Fruit fly (Drosophila melanogaster) whole organism, embryonic: ENCODE results near the gene CG7582.

Source experiments
- Ada2b ChIP-seq: fragments of 200-800 bp; sonication (Bioruptor generic); IDR thresholded peaks from 2 replicates; pipeline ENCODE4 v1.3.6; 2022; ENCODE audit warnings: missing biosample characterization, missing genetic modification characterization
- Aef1 ChIP-seq: fragments of 200-800 bp; sonication (Bioruptor generic); IDR thresholded peaks from 3 replicates; pipeline ENCODE4 v1.3.6; 2022; ENCODE audit warnings: missing biosample characterization, missing genetic modification characterization
- CG10431 ChIP-seq: fragments of 200-800 bp; sonication (Bioruptor generic); optimal IDR thresholded peaks from 3 replicates; lab custom pipeline; 2018; ENCODE audit warnings: missing biosample characterization, mild to moderate bottlenecking, missing genetic modification characterization
- CG10543 ChIP-seq: fragments of 200-800 bp; sonication (Bioruptor generic); optimal IDR thresholded peaks from 3 replicates; lab custom pipeline; 2017; ENCODE audit warnings: missing biosample characterization, mild to moderate bottlenecking, missing genetic modification characterization, moderate library complexity
- CG11723 ChIP-seq: fragments of 200-800 bp; sonication (Bioruptor generic); optimal IDR thresholded peaks from 2 replicates; lab custom pipeline; 2017; ENCODE audit warnings: missing biosample characterization, mild to moderate bottlenecking, missing genetic modification characterization
- CG12104 ChIP-seq: fragments of 200-800 bp; sonication (Bioruptor generic); optimal IDR thresholded peaks from 3 replicates; lab custom pipeline; 2016; ENCODE audit warnings: missing biosample characterization, missing genetic modification characterization
- CG12659 ChIP-seq: fragments of 200-800 bp; sonication (Bioruptor generic); optimal IDR thresholded peaks from 3 replicates; lab custom pipeline; 2017; ENCODE audit warnings: mild to moderate bottlenecking, missing biosample characterization, missing genetic modification reagents, missing genetic modification characterization
- CG13894 ChIP-seq: fragments of 200-800 bp; sonication (Bioruptor generic); optimal IDR thresholded peaks from 3 replicates; lab custom pipeline; 2018; ENCODE audit warnings: missing biosample characterization, mild to moderate bottlenecking, missing genetic modification characterization, moderate library complexity
- CG14441 ChIP-seq: fragments of 200-800 bp; sonication (Bioruptor generic); IDR thresholded peaks from 2 replicates; pipeline ENCODE4 v1.3.6; 2022; ENCODE audit warnings: missing biosample characterization, missing genetic modification characterization
- CG15479 ChIP-seq: fragments of 200-800 bp; sonication (Bioruptor generic); optimal IDR thresholded peaks from 3 replicates; lab custom pipeline; 2019; ENCODE audit warnings: missing biosample characterization, mild to moderate bottlenecking, missing genetic modification characterization, moderate library complexity
- CG15696 ChIP-seq: fragments of 200-800 bp; sonication (Bioruptor generic); optimal IDR thresholded peaks from 2 replicates; lab custom pipeline; 2019; ENCODE audit warnings: missing biosample characterization, mild to moderate bottlenecking, missing genetic modification characterization, moderate library complexity
- CG1832 ChIP-seq: fragments of 200-800 bp; sonication (Bioruptor generic); optimal IDR thresholded peaks from 2 replicates; lab custom pipeline; 2017; ENCODE audit warnings: missing biosample characterization, mild to moderate bottlenecking, missing genetic modification characterization, inconsistent platforms
- CG34224 ChIP-seq: fragments of 200-800 bp; sonication (Bioruptor generic); IDR thresholded peaks from 3 replicates; pipeline ENCODE4 v1.3.6; 2022; ENCODE audit warnings: missing biosample characterization, missing genetic modification characterization; ENCODE audit not compliant: partially characterized antibody
- CG7372 ChIP-seq: fragments of 200-800 bp; sonication (Bioruptor generic); IDR thresholded peaks from 2 replicates; pipeline ENCODE4 v1.3.6; 2022; ENCODE audit warnings: missing biosample characterization, missing genetic modification characterization
- Deaf1 ChIP-seq: fragments of 200-800 bp; optimal IDR thresholded peaks from 3 replicates; lab custom pipeline; 2019; ENCODE audit warnings: missing biosample characterization, mild to moderate bottlenecking, missing genetic modification characterization, moderate library complexity
- Ets97D ChIP-seq: fragments of 200-800 bp; sonication (Bioruptor generic); optimal IDR thresholded peaks from 3 replicates; lab custom pipeline; 2016; ENCODE audit warnings: missing biosample characterization, missing genetic modification characterization
- HmgD ChIP-seq: fragments of 200-800 bp; sonication (Bioruptor generic); optimal IDR thresholded peaks from 3 replicates; lab custom pipeline; 2016; ENCODE audit warnings: missing biosample characterization, missing genetic modification characterization
- Jarid2 ChIP-seq: fragments of 200-800 bp; sonication (Bioruptor generic); optimal IDR thresholded peaks from 3 replicates; lab custom pipeline; 2017; ENCODE audit warnings: mild to moderate bottlenecking, missing biosample characterization, missing genetic modification reagents, missing genetic modification characterization
- MBD-R2 ChIP-seq: fragments of 200-800 bp; sonication (Bioruptor generic); IDR thresholded peaks from 2 replicates; pipeline ENCODE4 v1.3.6; 2022; ENCODE audit warnings: missing biosample characterization, missing genetic modification characterization
- MESR4 ChIP-seq: fragments of 200-800 bp; sonication (Bioruptor generic); optimal IDR thresholded peaks from 2 replicates; lab custom pipeline; 2018; ENCODE audit warnings: missing biosample characterization, mild to moderate bottlenecking, missing genetic modification characterization, moderate library complexity
- Med ChIP-seq: fragments of 200-800 bp; sonication (Bioruptor generic); peaks from one replicate; lab custom pipeline; 2016; ENCODE audit warnings: missing biosample characterization, missing genetic modification characterization, mild to moderate bottlenecking, inconsistent platforms, moderate library complexity
- NC2β ChIP-seq: fragments of 200-800 bp; sonication (Bioruptor generic); optimal IDR thresholded peaks from 2 replicates; lab custom pipeline; 2016; ENCODE audit warnings: missing biosample characterization, missing genetic modification characterization
- Nf-YB ChIP-seq: fragments of 200-800 bp; sonication (Bioruptor generic); optimal IDR thresholded peaks from 3 replicates; lab custom pipeline; 2019; ENCODE audit warnings: missing biosample characterization, mild to moderate bottlenecking, missing genetic modification characterization, moderate library complexity
- Nf-YC ChIP-seq: fragments of 200-800 bp; optimal IDR thresholded peaks from 3 replicates; lab custom pipeline; 2019; ENCODE audit warnings: missing biosample characterization, mild to moderate bottlenecking, missing genetic modification characterization, moderate library complexity
- Oaz ChIP-seq: fragments of 200-800 bp; sonication (Bioruptor generic); IDR thresholded peaks from 2 replicates; pipeline ENCODE4 v1.3.6; 2022; ENCODE audit warnings: missing biosample characterization, missing genetic modification characterization
- Pdp1 ChIP-seq, 2 experiments: fragments of 200-800 bp; sonication (Bioruptor generic); optimal IDR thresholded peaks; 3 replicates each; lab custom pipeline; 2016; ENCODE audit warnings: missing biosample characterization in 2 of 2, missing genetic modification characterization in 2 of 2, mild to moderate bottlenecking in 1 of 2, moderate library complexity in 1 of 2
- Scr ChIP-seq: fragments of 200-800 bp; sonication (Bioruptor generic); IDR thresholded peaks from 2 replicates; pipeline ENCODE4 v1.3.6; 2022; ENCODE audit warnings: missing biosample characterization, missing genetic modification characterization; ENCODE audit not compliant: partially characterized antibody
- Sin3A ChIP-seq: fragments of >200 bp; optimal IDR thresholded peaks from 2 replicates; lab custom pipeline; 2018
- Sox100B ChIP-seq: fragments of 200-800 bp; sonication (Bioruptor generic); optimal IDR thresholded peaks from 3 replicates; lab custom pipeline; 2018; ENCODE audit warnings: missing biosample characterization, mild to moderate bottlenecking, missing genetic modification characterization
- Sox102F ChIP-seq: fragments of 200-800 bp; sonication (Bioruptor generic); optimal IDR thresholded peaks from 2 replicates; lab custom pipeline; 2018; ENCODE audit warnings: missing biosample characterization, mild to moderate bottlenecking, missing genetic modification characterization, moderate library complexity
- Sry-δ ChIP-seq: fragments of 200-800 bp; sonication (Bioruptor generic); optimal IDR thresholded peaks from 2 replicates; lab custom pipeline; 2016; ENCODE audit warnings: missing biosample characterization, missing genetic modification characterization
- TFAM ChIP-seq: fragments of 200-800 bp; sonication (Bioruptor generic); optimal IDR thresholded peaks from 2 replicates; lab custom pipeline; 2017; ENCODE audit warnings: missing biosample characterization, missing genetic modification characterization, inconsistent platforms
- ato ChIP-seq: fragments of 200-800 bp; sonication (Bioruptor generic); IDR thresholded peaks from 2 replicates; pipeline ENCODE4 v1.3.6; 2022; ENCODE audit warnings: missing biosample characterization, missing genetic modification characterization; ENCODE audit not compliant: partially characterized antibody
- bbx ChIP-seq: fragments of 200-800 bp; sonication (Bioruptor generic); IDR thresholded peaks from 2 replicates; pipeline ENCODE4 v1.3.6; 2022; ENCODE audit warnings: missing biosample characterization, missing genetic modification characterization; ENCODE audit not compliant: partially characterized antibody
- bigmax ChIP-seq: fragments of 200-800 bp; sonication (Bioruptor generic); optimal IDR thresholded peaks from 2 replicates; lab custom pipeline; 2018; ENCODE audit warnings: missing biosample characterization, mild to moderate bottlenecking, missing genetic modification characterization
- bowl ChIP-seq: fragments of 200-800 bp; sonication (Bioruptor generic); IDR thresholded peaks from 2 replicates; pipeline ENCODE4 v1.3.6; 2022; ENCODE audit warnings: missing biosample characterization, missing genetic modification characterization
- cg ChIP-seq: fragments of 200-800 bp; sonication (Bioruptor generic); optimal IDR thresholded peaks from 3 replicates; lab custom pipeline; 2019; ENCODE audit warnings: missing biosample characterization, mild to moderate bottlenecking, missing genetic modification characterization, moderate library complexity
- chn ChIP-seq: fragments of 200-800 bp; sonication (Bioruptor generic); optimal IDR thresholded peaks from 2 replicates; lab custom pipeline; 2016; ENCODE audit warnings: missing biosample characterization, missing genetic modification characterization
- ci ChIP-seq: fragments of 200-800 bp; sonication (Bioruptor generic); IDR thresholded peaks from 3 replicates; pipeline ENCODE4 v1.3.6; 2022; ENCODE audit warnings: missing biosample characterization, missing genetic modification characterization
- dati ChIP-seq: fragments of 200-800 bp; sonication (Bioruptor generic); IDR thresholded peaks from 2 replicates; pipeline ENCODE4 v1.3.6; 2022; ENCODE audit warnings: missing biosample characterization, missing genetic modification characterization
- exex ChIP-seq: fragments of 200-800 bp; sonication (Bioruptor generic); optimal IDR thresholded peaks from 4 replicates; lab custom pipeline; 2018; ENCODE audit warnings: missing biosample characterization, mild to moderate bottlenecking, missing genetic modification characterization, moderate library complexity
- h ChIP-seq: fragments of >200 bp; optimal IDR thresholded peaks from 2 replicates; lab custom pipeline; 2017
- kah ChIP-seq: fragments of 200-800 bp; sonication (Bioruptor generic); optimal IDR thresholded peaks from 2 replicates; lab custom pipeline; 2018; ENCODE audit warnings: missing biosample characterization, mild to moderate bottlenecking, missing genetic modification characterization
- lilli ChIP-seq: fragments of 200-800 bp; sonication (Bioruptor generic); optimal IDR thresholded peaks from 3 replicates; lab custom pipeline; 2016; ENCODE audit warnings: missing biosample characterization, missing genetic modification characterization
- odd ChIP-seq: fragments of 200-800 bp; sonication (Bioruptor generic); optimal IDR thresholded peaks from 2 replicates; lab custom pipeline; 2017; ENCODE audit warnings: missing biosample characterization, mild to moderate bottlenecking, missing genetic modification characterization
- onecut ChIP-seq: fragments of 200-800 bp; sonication (Bioruptor generic); IDR thresholded peaks from 2 replicates; pipeline ENCODE4 v1.3.6; 2022; ENCODE audit warnings: missing biosample characterization, missing genetic modification characterization
- p53 ChIP-seq: fragments of 200-800 bp; sonication (Bioruptor generic); optimal IDR thresholded peaks from 2 replicates; lab custom pipeline; 2016; ENCODE audit warnings: missing biosample characterization, missing genetic modification characterization
- pb ChIP-seq: fragments of 200-800 bp; sonication (Bioruptor generic); optimal IDR thresholded peaks from 3 replicates; lab custom pipeline; 2016; ENCODE audit warnings: missing biosample characterization, missing genetic modification characterization
- repo ChIP-seq: fragments of 200-800 bp; sonication (Bioruptor generic); optimal IDR thresholded peaks from 2 replicates; lab custom pipeline; 2016; ENCODE audit warnings: missing biosample characterization, missing genetic modification characterization
- seq ChIP-seq: fragments of 200-800 bp; sonication (Bioruptor generic); IDR thresholded peaks from 2 replicates; pipeline ENCODE4 v1.3.6; 2022; ENCODE audit warnings: missing biosample characterization, missing genetic modification characterization
- sug ChIP-seq: fragments of 200-800 bp; optimal IDR thresholded peaks from 2 replicates; lab custom pipeline; 2019; ENCODE audit warnings: missing biosample characterization, mild to moderate bottlenecking, missing genetic modification characterization, moderate library complexity

CG7582 gene

DNA sequence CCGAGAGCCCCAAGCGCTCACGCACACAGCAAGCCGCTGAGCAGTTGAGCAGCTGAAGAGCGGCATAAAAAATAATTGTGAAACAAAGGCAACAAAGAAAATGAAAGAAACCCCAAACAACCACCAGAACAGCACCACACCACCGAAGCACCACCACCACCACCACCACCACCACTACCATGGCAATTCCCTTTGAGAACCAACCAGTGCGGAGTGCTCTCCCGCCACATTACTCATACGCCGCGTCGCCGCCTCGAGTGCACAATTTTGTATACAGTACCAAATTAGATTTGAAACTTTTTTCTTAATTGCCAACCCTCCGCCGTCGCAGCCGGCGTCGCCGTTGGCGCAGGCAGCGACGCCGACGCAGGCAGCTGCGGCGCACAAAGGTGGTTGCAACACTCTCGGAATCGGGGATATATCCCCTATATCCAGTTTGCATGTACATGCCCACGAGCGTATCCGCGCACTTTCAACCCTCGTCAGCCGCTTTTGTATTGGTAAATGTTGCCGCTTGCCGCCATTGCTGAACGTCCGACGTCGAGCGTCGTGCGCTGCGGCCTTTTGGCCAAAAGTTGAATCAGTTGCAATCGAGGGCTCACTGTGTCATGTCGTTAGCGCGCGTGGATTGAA is 10.0 kb upstream of the CG7582 start, which contains the start of gene dmrt99B (continued):
- no peak for TF ChIP-seq pb (GFP tag; lab: Kevin White, UChicago)
- no peak for TF ChIP-seq Ets97D
- TF ChIP-seq Sox102F = no peak
- no peak for TF ChIP-seq CG10543 (GFP tag; lab: Kevin White, UChicago)
- TF ChIP-seq Scr (GFP tag; lab: Robert Waterston, UW) = no peak
- no peak for TF ChIP-seq Aef1
- TF ChIP-seq Sry-δ (GFP tag; lab: Kevin White, UChicago) = no peak
- TF ChIP-seq CG12659 (GFP tag; lab: Kevin White, UChicago) = no peak
- no peak for TF ChIP-seq odd (GFP tag; lab: Kevin White, UChicago)
- TF ChIP-seq chn (GFP tag; lab: Kevin White, UChicago) = no peak
- no peak for TF ChIP-seq ato (GFP tag; lab: Robert Waterston, UW)
- no peak for TF ChIP-seq Sox100B
- TF ChIP-seq p53 (GFP tag; lab: Kevin White, UChicago) = no peak
- TF ChIP-seq CG15479 (GFP tag; lab: Kevin White, UChicago) = peak; percentile 10
- TF ChIP-seq NC2β (GFP tag; lab: Kevin White, UChicago) = no peak
- no peak for TF ChIP-seq TFAM
- TF ChIP-seq Oaz (GFP tag; lab: Robert Waterston, UW) = no peak
- peak; percentile 74 for TF ChIP-seq CG7372 (GFP tag; lab: Robert Waterston, UW)
- no peak for TF ChIP-seq Sin3A (lab: Kevin White, UChicago)
- TF ChIP-seq cg (GFP tag; lab: Kevin White, UChicago) = peak; percentile 81
- TF ChIP-seq onecut (GFP tag; lab: Robert Waterston, UW) = no peak
- TF ChIP-seq Deaf1 (tag; lab: Kevin White, UChicago) = peak; percentile 10
- peak; percentile 84; the same call in 1 of the 2 replicates for TF ChIP-seq seq
- no peak for TF ChIP-seq CG11723 (GFP tag; lab: Kevin White, UChicago)
- TF ChIP-seq MBD-R2 (GFP tag; lab: Robert Waterston, UW) = no peak
- no peak for TF ChIP-seq Ada2b (GFP tag; lab: Robert Waterston, UW)
- TF ChIP-seq Nf-YC = peak; percentile 96
- TF ChIP-seq CG12104 (GFP tag; lab: Kevin White, UChicago) = no peak
- no peak for TF ChIP-seq repo (GFP tag; lab: Kevin White, UChicago)
- no peak for TF ChIP-seq Pdp1 (GFP tag; optimal IDR thresholded peaks at IDR 0.05; lab: Kevin White, UChicago)
- no peak for TF ChIP-seq kah (GFP tag; lab: Kevin White, UChicago)
- no peak for TF ChIP-seq lilli
- TF ChIP-seq h (lab: Kevin White, UChicago) = no peak
- TF ChIP-seq dati = no peak
- TF ChIP-seq CG13894 = no peak
- peak; percentile 5 for TF ChIP-seq Med (GFP tag; lab: Kevin White, UChicago)
- TF ChIP-seq Nf-YB (GFP tag; lab: Kevin White, UChicago) = peak; percentile 96
- no peak for TF ChIP-seq bigmax (GFP tag; lab: Kevin White, UChicago)
- no peak for TF ChIP-seq exex (tag; lab: Kevin White, UChicago)
- 0 out of 3 replicates have a peak, but pooled peaks have one; percentile 22 for TF ChIP-seq CG34224 (GFP tag; lab: Robert Waterston, UW)
- no peak for TF ChIP-seq HmgD (GFP tag; lab: Kevin White, UChicago)
- TF ChIP-seq CG1832 (GFP tag; lab: Kevin White, UChicago) = no peak
- no peak for TF ChIP-seq CG10431 (GFP tag; lab: Kevin White, UChicago)
- TF ChIP-seq Jarid2 (GFP tag; lab: Kevin White, UChicago) = no peak
- no peak for TF ChIP-seq bowl
- TF ChIP-seq CG14441 (GFP tag; lab: Robert Waterston, UW) = no peak
- no peak for TF ChIP-seq sug (tag; lab: Kevin White, UChicago)
- TF ChIP-seq ci (GFP tag; lab: Robert Waterston, UW) = no peak
- TF ChIP-seq bbx (GFP tag; lab: Robert Waterston, UW) = no peak
- no peak for TF ChIP-seq MESR4 (GFP tag; lab: Kevin White, UChicago)
- no peak for TF ChIP-seq CG15696 (tag; lab: Kevin White, UChicago)
